Fruit fly (Drosophila melanogaster) whole organism, embryonic: ENCODE results near the gene Uba4.
A peak's percentile ranks its signal among the peaks of the same experiment; 100 is the strongest.

ENCODE experiments used
- CG10654 ChIP-seq: fragments of 200-800 bp; sonication (Bioruptor generic); optimal IDR thresholded peaks from 2 replicates; lab custom pipeline; 2016; ENCODE audit warnings: missing biosample characterization, missing genetic modification characterization
- CG10979 ChIP-seq: fragments of 200-800 bp; sonication (Bioruptor generic); optimal IDR thresholded peaks from 2 replicates; lab custom pipeline; 2018; ENCODE audit warnings: missing biosample characterization, mild to moderate bottlenecking, missing genetic modification characterization, moderate library complexity
- CG12155 ChIP-seq: fragments of 200-800 bp; sonication (Bioruptor generic); optimal IDR thresholded peaks from 3 replicates; lab custom pipeline; 2016; ENCODE audit warnings: missing biosample characterization, missing genetic modification characterization
- CG12659 ChIP-seq: fragments of 200-800 bp; sonication (Bioruptor generic); optimal IDR thresholded peaks from 3 replicates; lab custom pipeline; 2017; ENCODE audit warnings: mild to moderate bottlenecking, missing biosample characterization, missing genetic modification reagents, missing genetic modification characterization
- CG13296 ChIP-seq: fragments of 200-800 bp; sonication (Bioruptor generic); optimal IDR thresholded peaks from 3 replicates; lab custom pipeline; 2018; ENCODE audit warnings: missing biosample characterization, mild to moderate bottlenecking, missing genetic modification characterization
- CG1529 ChIP-seq: fragments of 200-800 bp; sonication (Bioruptor generic); optimal IDR thresholded peaks from 3 replicates; lab custom pipeline; 2018; ENCODE audit warnings: missing biosample characterization, missing genetic modification characterization
- CG1602 ChIP-seq: fragments of 200-800 bp; sonication (Bioruptor generic); optimal IDR thresholded peaks from 3 replicates; lab custom pipeline; 2016; ENCODE audit warnings: missing biosample characterization, missing genetic modification characterization
- CG1647 ChIP-seq: fragments of 200-800 bp; sonication (Bioruptor generic); optimal IDR thresholded peaks from 3 replicates; lab custom pipeline; 2016; ENCODE audit warnings: missing biosample characterization, missing genetic modification characterization
- CG17359 ChIP-seq: fragments of 200-800 bp; sonication (Bioruptor generic); optimal IDR thresholded peaks from 3 replicates; lab custom pipeline; 2018; ENCODE audit warnings: missing biosample characterization, mild to moderate bottlenecking, missing genetic modification characterization, moderate library complexity
- CG18262 ChIP-seq: fragments of 200-800 bp; optimal IDR thresholded peaks from 3 replicates; lab custom pipeline; 2019; ENCODE audit warnings: missing biosample characterization, mild to moderate bottlenecking, missing genetic modification characterization, moderate library complexity
- CG18764 ChIP-seq: fragments of 200-800 bp; sonication (Bioruptor generic); optimal IDR thresholded peaks from 3 replicates; lab custom pipeline; 2016; ENCODE audit warnings: missing biosample characterization, missing genetic modification characterization
- CG2116 ChIP-seq: fragments of 200-800 bp; sonication (Bioruptor generic); optimal IDR thresholded peaks from 3 replicates; lab custom pipeline; 2018; ENCODE audit warnings: missing biosample characterization, mild to moderate bottlenecking, missing genetic modification characterization
- CG2129 ChIP-seq: fragments of 200-800 bp; sonication (Bioruptor generic); IDR thresholded peaks from 2 replicates; pipeline ENCODE4 v1.3.6; 2022; ENCODE audit warnings: missing biosample characterization, missing genetic modification characterization; ENCODE audit not compliant: partially characterized antibody
- CG2678 ChIP-seq: fragments of 200-800 bp; sonication (Bioruptor generic); optimal IDR thresholded peaks from 3 replicates; lab custom pipeline; 2019; ENCODE audit warnings: missing biosample characterization, mild to moderate bottlenecking, missing genetic modification characterization, moderate library complexity
- CG6683 ChIP-seq: fragments of 200-800 bp; sonication (Bioruptor generic); optimal IDR thresholded peaks from 2 replicates; lab custom pipeline; 2017; ENCODE audit warnings: missing biosample characterization, mild to moderate bottlenecking, missing genetic modification characterization, missing genetic modification reagents
- CG7372 ChIP-seq: fragments of 200-800 bp; sonication (Bioruptor generic); IDR thresholded peaks from 2 replicates; pipeline ENCODE4 v1.3.6; 2022; ENCODE audit warnings: missing biosample characterization, missing genetic modification characterization
- CG7556 ChIP-seq: fragments of 200-800 bp; sonication (Bioruptor generic); optimal IDR thresholded peaks from 2 replicates; lab custom pipeline; 2017; ENCODE audit warnings: missing biosample characterization, mild to moderate bottlenecking, missing genetic modification characterization
- E2f2 ChIP-seq: fragments of 200-800 bp; sonication (Bioruptor generic); IDR thresholded peaks from 2 replicates; pipeline ENCODE4 v1.3.6; 2022; ENCODE audit warnings: missing biosample characterization, missing genetic modification characterization
- Fer1 ChIP-seq: fragments of 200-800 bp; sonication (Bioruptor generic); optimal IDR thresholded peaks from 2 replicates; lab custom pipeline; 2017; ENCODE audit warnings: missing biosample characterization, mild to moderate bottlenecking, missing genetic modification characterization
- Hr51 ChIP-seq, 2 experiments: fragments of 200-800 bp; sonication (Bioruptor generic); optimal IDR thresholded peaks; 2 replicates in 1 of 2; 3 replicates in 1 of 2; lab custom pipeline; 2016 to 2018; ENCODE audit warnings: missing biosample characterization in 2 of 2, missing genetic modification characterization in 2 of 2, mild to moderate bottlenecking in 1 of 2, moderate library complexity in 1 of 2
- Max ChIP-seq: fragments of 200-800 bp; sonication (Bioruptor generic); optimal IDR thresholded peaks from 2 replicates; lab custom pipeline; 2016; ENCODE audit warnings: missing biosample characterization, mild to moderate bottlenecking, missing genetic modification characterization
- Med ChIP-seq: fragments of 200-800 bp; sonication (Bioruptor generic); peaks from one replicate; lab custom pipeline; 2016; ENCODE audit warnings: missing biosample characterization, missing genetic modification characterization, mild to moderate bottlenecking, inconsistent platforms, moderate library complexity
- Nf-YA ChIP-seq: fragments of 200-800 bp; sonication (Bioruptor generic); IDR thresholded peaks from 2 replicates; pipeline ENCODE4 v1.3.6; 2022; ENCODE audit warnings: missing biosample characterization, missing genetic modification characterization
- Oaz ChIP-seq: fragments of 200-800 bp; sonication (Bioruptor generic); IDR thresholded peaks from 2 replicates; pipeline ENCODE4 v1.3.6; 2022; ENCODE audit warnings: missing biosample characterization, missing genetic modification characterization
- Sox100B ChIP-seq: fragments of 200-800 bp; sonication (Bioruptor generic); optimal IDR thresholded peaks from 3 replicates; lab custom pipeline; 2018; ENCODE audit warnings: missing biosample characterization, mild to moderate bottlenecking, missing genetic modification characterization
- Xrp1 ChIP-seq: fragments of 200-800 bp; sonication (Bioruptor generic); IDR thresholded peaks from 2 replicates; pipeline ENCODE4 v1.3.6; 2022; ENCODE audit warnings: missing biosample characterization, missing genetic modification characterization
- abd-A ChIP-seq: fragments of 200-800 bp; sonication (Bioruptor generic); optimal IDR thresholded peaks from 3 replicates; lab custom pipeline; 2019; ENCODE audit warnings: missing biosample characterization, mild to moderate bottlenecking, missing genetic modification characterization, moderate library complexity
- al ChIP-seq: fragments of 200-800 bp; sonication (Bioruptor generic); IDR thresholded peaks from 2 replicates; pipeline ENCODE4 v1.3.6; 2022; ENCODE audit warnings: missing biosample characterization, missing genetic modification characterization
- ara ChIP-seq: fragments of 200-800 bp; sonication (Bioruptor generic); IDR thresholded peaks from 2 replicates; pipeline ENCODE4 v1.3.6; 2022; ENCODE audit warnings: missing biosample characterization, missing genetic modification characterization
- az2 ChIP-seq: fragments of 200-800 bp; sonication (Bioruptor generic); optimal IDR thresholded peaks from 3 replicates; lab custom pipeline; 2016; ENCODE audit warnings: missing biosample characterization, missing genetic modification characterization
- bowl ChIP-seq: fragments of 200-800 bp; sonication (Bioruptor generic); IDR thresholded peaks from 2 replicates; pipeline ENCODE4 v1.3.6; 2022; ENCODE audit warnings: missing biosample characterization, missing genetic modification characterization
- ci ChIP-seq: fragments of 200-800 bp; sonication (Bioruptor generic); IDR thresholded peaks from 3 replicates; pipeline ENCODE4 v1.3.6; 2022; ENCODE audit warnings: missing biosample characterization, missing genetic modification characterization
- dimm ChIP-seq: fragments of 200-800 bp; sonication (Bioruptor generic); IDR thresholded peaks from 2 replicates; pipeline ENCODE4 v1.3.6; 2022; ENCODE audit warnings: missing biosample characterization, missing genetic modification characterization
- fd102C ChIP-seq: fragments of 200-800 bp; sonication (Bioruptor generic); optimal IDR thresholded peaks from 2 replicates; lab custom pipeline; 2018; ENCODE audit warnings: missing biosample characterization, mild to moderate bottlenecking, missing genetic modification characterization, moderate library complexity
- gce ChIP-seq: fragments of 200-800 bp; sonication (Bioruptor generic); IDR thresholded peaks from 3 replicates; pipeline ENCODE4 v1.3.6; 2022; ENCODE audit warnings: missing biosample characterization, missing genetic modification characterization
- lov ChIP-seq, 2 experiments: fragments of 200-800 bp in 1 of 2; fragments of >200 bp in 1 of 2; sonication (Bioruptor generic) in 1 of 2; IDR thresholded peaks in 1 of 2; optimal IDR thresholded peaks in 1 of 2; 2 replicates in 1 of 2; 3 replicates in 1 of 2; pipeline versions ENCODE4 v1.3.6 to Lab custom; 2017 to 2022; ENCODE audit warnings: missing biosample characterization in 1 of 2, missing genetic modification characterization in 1 of 2
- maf-S ChIP-seq: fragments of 200-800 bp; sonication (Bioruptor generic); optimal IDR thresholded peaks from 2 replicates; lab custom pipeline; 2016; ENCODE audit warnings: missing biosample characterization, missing genetic modification characterization
- mirr ChIP-seq: fragments of 200-800 bp; sonication (Bioruptor generic); optimal IDR thresholded peaks from 3 replicates; lab custom pipeline; 2018; ENCODE audit warnings: missing biosample characterization, mild to moderate bottlenecking, missing genetic modification characterization
- otp ChIP-seq: fragments of 200-800 bp; sonication (Bioruptor generic); IDR thresholded peaks from 3 replicates; pipeline ENCODE4, ENCODE4 v1.3.6; 2022; ENCODE audit warnings: missing biosample characterization, missing genetic modification characterization
- pho ChIP-seq: fragments of 200-800 bp; sonication (Bioruptor generic); optimal IDR thresholded peaks from 2 replicates; lab custom pipeline; 2016; ENCODE audit warnings: missing biosample characterization, missing genetic modification characterization
- pita ChIP-seq: fragments of 200-800 bp; sonication (Bioruptor generic); optimal IDR thresholded peaks from 2 replicates; lab custom pipeline; 2017; ENCODE audit warnings: missing biosample characterization, mild to moderate bottlenecking, missing genetic modification characterization
- prd ChIP-seq, 3 experiments: fragments of >200 bp in 2 of 3; fragments of 200-800 bp in 1 of 3; sonication (Bioruptor generic) in 1 of 3; optimal IDR thresholded peaks in 2 of 3; IDR thresholded peaks in 1 of 3; 2 replicates in 2 of 3; 3 replicates in 1 of 3; pipeline versions ENCODE4 v1.3.6 to Lab custom; 2017 to 2022; ENCODE audit warnings: missing biosample characterization in 1 of 3, missing genetic modification characterization in 1 of 3
- sens ChIP-seq: fragments of 200-800 bp; sonication (Bioruptor generic); peaks from one replicate; lab custom pipeline; 2016; ENCODE audit warnings: missing biosample characterization, missing genetic modification characterization
- sens-2 ChIP-seq: fragments of 200-800 bp; sonication (Bioruptor generic); IDR thresholded peaks from 2 replicates; pipeline ENCODE4 v1.3.6; 2022; ENCODE audit warnings: missing biosample characterization, missing genetic modification characterization
- ssp ChIP-seq: fragments of 200-800 bp; sonication (Bioruptor generic); IDR thresholded peaks from 2 replicates; pipeline ENCODE4 v1.3.6; 2022; ENCODE audit warnings: missing biosample characterization, missing genetic modification characterization
- sug ChIP-seq: fragments of 200-800 bp; optimal IDR thresholded peaks from 2 replicates; lab custom pipeline; 2019; ENCODE audit warnings: missing biosample characterization, mild to moderate bottlenecking, missing genetic modification characterization, moderate library complexity
- tna ChIP-seq: fragments of 200-800 bp; sonication (Bioruptor generic); IDR thresholded peaks from 2 replicates; pipeline ENCODE4 v1.3.6; 2022; ENCODE audit warnings: missing biosample characterization, missing genetic modification characterization; ENCODE audit not compliant: partially characterized antibody
- tx ChIP-seq: fragments of 200-800 bp; sonication (Bioruptor generic); optimal IDR thresholded peaks from 2 replicates; lab custom pipeline; 2016; ENCODE audit warnings: missing biosample characterization, missing genetic modification characterization
- usp ChIP-seq: fragments of >200 bp; optimal IDR thresholded peaks from 2 replicates; lab custom pipeline; 2017; ENCODE audit warnings: missing biosample characterization, missing genetic modification characterization
- zen ChIP-seq: fragments of 200-800 bp; sonication (Bioruptor generic); optimal IDR thresholded peaks from 3 replicates; lab custom pipeline; 2018; ENCODE audit warnings: missing biosample characterization, mild to moderate bottlenecking, missing genetic modification characterization, moderate library complexity

Gene Uba4

DNA sequence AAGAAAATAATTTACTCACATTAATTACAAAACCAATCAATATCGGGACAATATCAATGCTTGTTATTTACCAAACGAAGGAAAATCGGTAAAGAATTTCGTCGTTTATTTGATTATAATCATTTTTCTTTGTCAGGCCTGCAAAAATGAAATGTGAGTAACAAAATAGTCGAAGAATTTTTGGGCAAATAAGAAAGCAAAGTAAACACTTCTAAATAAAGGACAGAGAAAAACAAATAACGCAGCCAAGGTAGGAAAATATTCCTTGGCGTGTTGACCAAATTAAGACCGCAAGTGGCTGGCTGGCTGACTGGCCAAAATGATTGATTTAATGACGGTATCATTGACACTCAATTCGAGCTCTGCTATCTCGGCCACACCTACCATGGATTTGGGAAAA lies 30.9 kb downstream of the Uba4 start (continued):
- TF ChIP-seq CG12155 (GFP tag; lab: Kevin White, UChicago) (no peak), CG7556 (GFP tag; lab: Kevin White, UChicago) (no peak), pita (GFP tag; lab: Kevin White, UChicago) (no peak), otp (GFP tag; lab: Robert Waterston, UW) (no peak), Sox100B (GFP tag; lab: Kevin White, UChicago) (no peak), gce (GFP tag; lab: Robert Waterston, UW) (no peak), usp (no peak), tx (GFP tag; lab: Kevin White, UChicago) (no peak), sug (tag; lab: Kevin White, UChicago) (no peak), al (GFP tag; lab: Robert Waterston, UW) (no peak), CG10654 (GFP tag; lab: Kevin White, UChicago) (no peak), Max (GFP tag; lab: Kevin White, UChicago) (no peak), pho (GFP tag; lab: Kevin White, UChicago) (no peak), sens-2 (GFP tag; lab: Robert Waterston, UW) (no peak), Nf-YA (GFP tag; lab: Robert Waterston, UW) (no peak), CG7372 (GFP tag; lab: Robert Waterston, UW) (no peak), Fer1 (no peak), Oaz (GFP tag; lab: Robert Waterston, UW) (no peak), fd102C (GFP tag; lab: Kevin White, UChicago) (peak; percentile 66), CG12659 (GFP tag; lab: Kevin White, UChicago) (no peak), tna (no peak), maf-S (GFP tag; lab: Kevin White, UChicago) (no peak), bowl (GFP tag; lab: Robert Waterston, UW) (no peak), CG2129 (GFP tag; lab: Robert Waterston, UW) (no peak), CG6683 (GFP tag; lab: Kevin White, UChicago) (no peak), ssp (GFP tag; lab: Robert Waterston, UW) (no peak), CG1602 (GFP tag; lab: Kevin White, UChicago) (no peak), zen (tag; lab: Kevin White, UChicago) (no peak)

DNA sequence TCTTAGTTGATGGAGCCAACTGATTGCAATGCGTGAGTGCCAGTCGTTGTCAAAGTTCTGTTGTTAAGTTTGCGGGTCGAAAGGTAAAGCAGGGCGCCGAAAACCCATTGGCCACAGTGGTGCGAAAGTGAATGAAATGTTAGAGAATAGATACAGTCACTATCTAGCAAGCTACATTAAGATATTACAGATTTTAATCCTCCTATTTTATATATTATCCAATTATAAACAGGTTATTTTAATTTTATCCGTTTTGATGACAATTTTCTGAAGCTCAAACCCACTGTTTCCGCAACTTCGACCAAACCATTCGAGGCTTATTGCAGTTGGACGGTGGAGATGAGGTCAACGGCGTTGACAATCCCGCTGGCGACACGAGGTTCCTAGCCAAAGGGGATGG lies 35.3 kb downstream of the Uba4 start:
- peak; percentile 8 for TF ChIP-seq CG18764 (GFP tag; lab: Kevin White, UChicago)
- peak; percentile 5 for TF ChIP-seq Fer1
- no peak for TF ChIP-seq CG13296 (GFP tag; lab: Kevin White, UChicago)
- peak; percentile 63; the same call in 1 of the 2 replicates for TF ChIP-seq ara (GFP tag; lab: Robert Waterston, UW)
- no peak for TF ChIP-seq prd (optimal IDR thresholded peaks at IDR 0.05; lab: Kevin White, UChicago)
- TF ChIP-seq prd (GFP tag; IDR thresholded peaks at IDR 0.05; lab: Robert Waterston, UW) = peak; percentile 66; the same call in 2 of the 3 replicates
- TF ChIP-seq CG17359 (tag; lab: Kevin White, UChicago) = peak; percentile 47
- peak; percentile 21 for TF ChIP-seq az2 (GFP tag; lab: Kevin White, UChicago)
- peak; percentile 54 for TF ChIP-seq CG18262 (tag; lab: Kevin White, UChicago)
- TF ChIP-seq E2f2 (GFP tag; lab: Robert Waterston, UW) = 0 out of 2 replicates have a peak, but pooled peaks have one; percentile 13
- no peak for TF ChIP-seq CG2116 (GFP tag; lab: Kevin White, UChicago)
- TF ChIP-seq Hr51 (GFP tag; optimal IDR thresholded peaks at IDR 0.05; lab: Kevin White, UChicago) = peak in 1 of 2 experiments; percentile 37
- TF ChIP-seq Med (GFP tag; lab: Kevin White, UChicago) = peak; percentile 15
- TF ChIP-seq sens (GFP tag; lab: Kevin White, UChicago) = peak; percentile 49
- TF ChIP-seq mirr (GFP tag; lab: Kevin White, UChicago) = no peak
- no peak for TF ChIP-seq CG7556 (GFP tag; lab: Kevin White, UChicago)
- TF ChIP-seq dimm = no peak
- peak; percentile 37 for TF ChIP-seq CG1647 (GFP tag; lab: Kevin White, UChicago)
- peak; percentile 70 for TF ChIP-seq ci
- TF ChIP-seq lov (optimal IDR thresholded peaks at IDR 0.05; lab: Kevin White, UChicago) = no peak
- TF ChIP-seq lov (GFP tag; IDR thresholded peaks at IDR 0.05; lab: Robert Waterston, UW) = no peak
- peak; percentile 4 for TF ChIP-seq CG1529 (GFP tag; lab: Kevin White, UChicago)
- TF ChIP-seq Xrp1 (GFP tag; lab: Robert Waterston, UW) = peak; percentile 72
- peak; percentile 22 for TF ChIP-seq CG2678
- no peak for TF ChIP-seq abd-A (tag; lab: Kevin White, UChicago)
- peak; percentile 66 for TF ChIP-seq CG10979 (tag; lab: Kevin White, UChicago)
